In genomic region chr3L:9451522-9452118, dm6 we compare ENCODE assay signal across 1 fruit fly cellular context.
TF ChIP-seq lines count a peak whose summit lies in the region.

Gene CG3448 (minus strand): TSS chr3L:9451572.
Gene ghi (plus strand): TSS chr3L:9451876.

TF ChIP-seq in whole organism, embryonic, 481 proteins besides CTCF, POLR2A, EP300 and RAD21 (continued from another document and continues in another):
- TF ChIP-seq Bgb (GFP tag; IDR thresholded peaks at IDR 0.05; lab: Robert Waterston, UW; ENCODE audit: partially characterized antibody) (peak; percentile 75), Ptx1 (GFP tag; IDR thresholded peaks at IDR 0.05; lab: Robert Waterston, UW) (peak; percentile 58), Asciz (GFP tag; optimal IDR thresholded peaks at IDR 0.05; lab: Kevin White, UChicago) (peak; percentile 18), inv (GFP tag; IDR thresholded peaks at IDR 0.05; lab: Robert Waterston, UW; ENCODE audit: partially characterized antibody) (peak; percentile 48; the same call in 1 of the 2 replicates), CG4730 (GFP tag; IDR thresholded peaks at IDR 0.05; lab: Robert Waterston, UW) (0 out of 2 replicates have a peak, but pooled peaks have one; percentile 41), CG14050 (GFP tag; IDR thresholded peaks at IDR 0.05; lab: Robert Waterston, UW) (no peak), TFAM (GFP tag; optimal IDR thresholded peaks at IDR 0.05; lab: Kevin White, UChicago) (no peak), ATbp (GFP tag; optimal IDR thresholded peaks at IDR 0.05; lab: Kevin White, UChicago) (no peak), gcm (GFP tag; optimal IDR thresholded peaks at IDR 0.05; lab: Kevin White, UChicago) (peak; percentile 62), Trl (optimal IDR thresholded peaks at IDR 0.05; lab: Kevin White, UChicago) (no peak), Trl (GFP tag; optimal IDR thresholded peaks at IDR 0.05; lab: Kevin White, UChicago) (peak; percentile 69), CoRest (tag; optimal IDR thresholded peaks at IDR 0.05; lab: Kevin White, UChicago) (peak; percentile 54), CG9932 (GFP tag; IDR thresholded peaks at IDR 0.05; lab: Robert Waterston, UW) (peak; percentile 61), CG13424 (tag; optimal IDR thresholded peaks at IDR 0.05; lab: Kevin White, UChicago) (peak; percentile 61), az2 (GFP tag; optimal IDR thresholded peaks at IDR 0.05; lab: Kevin White, UChicago) (peak; percentile 3), CG1024 (GFP tag; IDR thresholded peaks at IDR 0.05; lab: Robert Waterston, UW) (no peak), Six4 (GFP tag; optimal IDR thresholded peaks at IDR 0.05; lab: Kevin White, UChicago) (peak; percentile 24), CG9817 (tag; optimal IDR thresholded peaks at IDR 0.05; lab: Kevin White, UChicago) (peak; percentile 73), CG1233 (GFP tag; optimal IDR thresholded peaks at IDR 0.05; lab: Kevin White, UChicago) (peak; percentile 69), Dek (tag; optimal IDR thresholded peaks at IDR 0.05; lab: Kevin White, UChicago) (peak; percentile 18), otp (GFP tag; IDR thresholded peaks at IDR 0.05; lab: Robert Waterston, UW) (no peak), seq (GFP tag; IDR thresholded peaks at IDR 0.05; lab: Robert Waterston, UW) (no peak), CG15011 (GFP tag; optimal IDR thresholded peaks at IDR 0.05; lab: Kevin White, UChicago) (peak; percentile 51), ac (GFP tag; optimal IDR thresholded peaks at IDR 0.05; lab: Kevin White, UChicago) (no peak), ap (GFP tag; IDR thresholded peaks at IDR 0.05; lab: Robert Waterston, UW) (no peak), CG18764 (GFP tag; optimal IDR thresholded peaks at IDR 0.05; lab: Kevin White, UChicago) (peak; percentile 61), HLH4C (GFP tag; IDR thresholded peaks at IDR 0.05; lab: Robert Waterston, UW; ENCODE audit: partially characterized antibody) (peak; percentile 84), pnt (GFP tag; optimal IDR thresholded peaks at IDR 0.05; lab: Kevin White, UChicago) (peak; percentile 29), Eip74EF (GFP tag; optimal IDR thresholded peaks at IDR 0.05; lab: Kevin White, UChicago) (peak; percentile 1 to 54), Rx (GFP tag; IDR thresholded peaks at IDR 0.05; lab: Robert Waterston, UW) (peak; percentile 22; the same call in 1 of the 2 replicates), CG10147 (GFP tag; optimal IDR thresholded peaks at IDR 0.05; lab: Kevin White, UChicago) (peak; percentile 68), nau (GFP tag; optimal IDR thresholded peaks at IDR 0.05; lab: Kevin White, UChicago) (no peak), sug (tag; optimal IDR thresholded peaks at IDR 0.05; lab: Kevin White, UChicago) (peak; percentile 23), eve (GFP tag; optimal IDR thresholded peaks at IDR 0.05; lab: Kevin White, UChicago) (no peak), Xrp1 (GFP tag; IDR thresholded peaks at IDR 0.05; lab: Robert Waterston, UW) (peak; percentile 76), gfzf (GFP tag; optimal IDR thresholded peaks at IDR 0.05; lab: Kevin White, UChicago) (peak; percentile 1), scrt (GFP tag; optimal IDR thresholded peaks at IDR 0.05; lab: Kevin White, UChicago) (peak; percentile 91), CG7839 (tag; optimal IDR thresholded peaks at IDR 0.05; lab: Kevin White, UChicago) (peak; percentile 69), lbe (GFP tag; optimal IDR thresholded peaks at IDR 0.05; lab: Kevin White, UChicago) (peak; percentile 79), CG1647 (GFP tag; optimal IDR thresholded peaks at IDR 0.05; lab: Kevin White, UChicago) (no peak), tup (GFP tag; optimal IDR thresholded peaks at IDR 0.05; lab: Kevin White, UChicago) (no peak), CG15696 (tag; optimal IDR thresholded peaks at IDR 0.05; lab: Kevin White, UChicago) (peak; percentile 74), CG14014 (GFP tag; IDR thresholded peaks at IDR 0.05; lab: Robert Waterston, UW) (no peak), Xbp1 (GFP tag; optimal IDR thresholded peaks at IDR 0.05; lab: Kevin White, UChicago) (peak; percentile 42), Mes4 (GFP tag; optimal IDR thresholded peaks at IDR 0.05; lab: Kevin White, UChicago) (no peak), CG17328 (GFP tag; IDR thresholded peaks at IDR 0.05; lab: Robert Waterston, UW) (0 out of 2 replicates have a peak, but pooled peaks have one; percentile 13), HmgZ (tag; optimal IDR thresholded peaks at IDR 0.05; lab: Kevin White, UChicago) (peak; percentile 74), CG4707 (GFP tag; optimal IDR thresholded peaks at IDR 0.05; lab: Kevin White, UChicago) (no peak), CG7271 (tag; optimal IDR thresholded peaks at IDR 0.05; lab: Kevin White, UChicago) (peak; percentile 36), toy (GFP tag; IDR thresholded peaks at IDR 0.05; lab: Robert Waterston, UW) (no peak), lilli (GFP tag; optimal IDR thresholded peaks at IDR 0.05; lab: Kevin White, UChicago) (peak; percentile 59), CG17912 (GFP tag; optimal IDR thresholded peaks at IDR 0.05; lab: Kevin White, UChicago) (peak; percentile 6), CG14667 (GFP tag; IDR thresholded peaks at IDR 0.05; lab: Robert Waterston, UW) (no peak), CG7372 (GFP tag; IDR thresholded peaks at IDR 0.05; lab: Robert Waterston, UW) (peak; percentile 68), jing (GFP tag; optimal IDR thresholded peaks at IDR 0.05; lab: Kevin White, UChicago) (no peak), dmrt11E (tag; optimal IDR thresholded peaks at IDR 0.05; lab: Kevin White, UChicago) (peak; percentile 11), danr (GFP tag; IDR thresholded peaks at IDR 0.05; lab: Robert Waterston, UW) (0 out of 2 replicates have a peak, but pooled peaks have one; percentile 6), Ada2b (GFP tag; IDR thresholded peaks at IDR 0.05; lab: Robert Waterston, UW) (peak; percentile 54; the same call in 1 of the 2 replicates), aop (GFP tag; IDR thresholded peaks at IDR 0.05; lab: Robert Waterston, UW) (no peak), CG11504 (tag; optimal IDR thresholded peaks at IDR 0.05; lab: Kevin White, UChicago) (peak; percentile 71), Sox102F (GFP tag; optimal IDR thresholded peaks at IDR 0.05; lab: Kevin White, UChicago) (peak; percentile 52), disco-r (GFP tag; optimal IDR thresholded peaks at IDR 0.05; lab: Kevin White, UChicago) (no peak), CG17359 (tag; optimal IDR thresholded peaks at IDR 0.05; lab: Kevin White, UChicago) (peak; percentile 73), phol (tag; optimal IDR thresholded peaks at IDR 0.05; lab: Kevin White, UChicago) (peak; percentile 87), B-H2 (GFP tag; optimal IDR thresholded peaks at IDR 0.05; lab: Kevin White, UChicago) (peak; percentile 45), dm (GFP tag; optimal IDR thresholded peaks at IDR 0.05; lab: Kevin White, UChicago) (peak; percentile 15), pho (GFP tag; optimal IDR thresholded peaks at IDR 0.05; lab: Kevin White, UChicago) (peak; percentile 28), Dip2 (GFP tag; IDR thresholded peaks at IDR 0.05; lab: Robert Waterston, UW) (no peak), CG17361 (GFP tag; IDR thresholded peaks at IDR 0.05; lab: Robert Waterston, UW) (peak; percentile 73), Sin3A (optimal IDR thresholded peaks at IDR 0.05; lab: Kevin White, UChicago) (no peak), CG31365 (tag; optimal IDR thresholded peaks at IDR 0.05; lab: Kevin White, UChicago) (no peak), ind (GFP tag; optimal IDR thresholded peaks at IDR 0.05; lab: Kevin White, UChicago) (peak; percentile 73), tgo (GFP tag; IDR thresholded peaks at IDR 0.05; lab: Robert Waterston, UW) (no peak), ato (GFP tag; IDR thresholded peaks at IDR 0.05; lab: Robert Waterston, UW; ENCODE audit: partially characterized antibody) (no peak), Dref (GFP tag; IDR thresholded peaks at IDR 0.05; lab: Robert Waterston, UW) (peak; percentile 83), CG17829 (tag; optimal IDR thresholded peaks at IDR 0.05; lab: Kevin White, UChicago) (peak; percentile 61), odd (GFP tag; optimal IDR thresholded peaks at IDR 0.05; lab: Kevin White, UChicago) (no peak), CG3847 (GFP tag; IDR thresholded peaks at IDR 0.05; lab: Robert Waterston, UW) (peak; percentile 49; the same call in 1 of the 2 replicates), CG31224 (GFP tag; IDR thresholded peaks at IDR 0.05; lab: Robert Waterston, UW) (peak; percentile 40), lmd (GFP tag; IDR thresholded peaks at IDR 0.05; lab: Robert Waterston, UW) (peak; percentile 73), Aef1 (GFP tag; IDR thresholded peaks at IDR 0.05; lab: Robert Waterston, UW) (peak; percentile 58), Lhr (GFP tag; optimal IDR thresholded peaks at IDR 0.05; lab: Kevin White, UChicago) (peak; percentile 13), row (GFP tag; IDR thresholded peaks at IDR 0.05; lab: Robert Waterston, UW) (peak; percentile 57; the same call in 2 of the 3 replicates), HHEX (GFP tag; optimal IDR thresholded peaks at IDR 0.05; lab: Kevin White, UChicago) (peak; percentile 64), CG4854 (GFP tag; optimal IDR thresholded peaks at IDR 0.05; lab: Kevin White, UChicago) (peak; percentile 0), CG14441 (GFP tag; IDR thresholded peaks at IDR 0.05; lab: Robert Waterston, UW) (peak; percentile 40; the same call in 1 of the 2 replicates), B-H1 (GFP tag; IDR thresholded peaks at IDR 0.05; lab: Robert Waterston, UW) (peak; percentile 13; the same call in 1 of the 3 replicates), CG8388 (GFP tag; optimal IDR thresholded peaks at IDR 0.05; lab: Kevin White, UChicago) (peak; percentile 51), Camta (GFP tag; optimal IDR thresholded peaks at IDR 0.05; lab: Kevin White, UChicago) (peak; percentile 17), pzg (GFP tag; optimal IDR thresholded peaks at IDR 0.05; lab: Kevin White, UChicago) (peak; percentile 69), chn (GFP tag; optimal IDR thresholded peaks at IDR 0.05; lab: Kevin White, UChicago) (peak; percentile 24), twi (tag; optimal IDR thresholded peaks at IDR 0.05; lab: Kevin White, UChicago) (peak; percentile 13), cas (GFP tag; IDR thresholded peaks at IDR 0.05; lab: Robert Waterston, UW) (no peak), mirr (GFP tag; optimal IDR thresholded peaks at IDR 0.05; lab: Kevin White, UChicago) (peak; percentile 59), CG11456 (GFP tag; IDR thresholded peaks at IDR 0.05; lab: Robert Waterston, UW) (peak; percentile 58; the same call in 1 of the 3 replicates), Abd-B (GFP tag; optimal IDR thresholded peaks at IDR 0.05; lab: Kevin White, UChicago) (peak; percentile 73), Nf-YB (GFP tag; optimal IDR thresholded peaks at IDR 0.05; lab: Kevin White, UChicago) (no peak), GATAe (GFP tag; conservative IDR thresholded peaks at IDR 0.05; lab: Robert Waterston, UW) (no peak), Hmx (GFP tag; optimal IDR thresholded peaks at IDR 0.05; lab: Kevin White, UChicago) (no peak), Hr51 (GFP tag; optimal IDR thresholded peaks at IDR 0.05; lab: Kevin White, UChicago) (peak in 1 of 2 experiments; percentile 47), kni (GFP tag; optimal IDR thresholded peaks at IDR 0.05; lab: Kevin White, UChicago) (peak; percentile 75), CG1832 (GFP tag; optimal IDR thresholded peaks at IDR 0.05; lab: Kevin White, UChicago) (no peak), gce (GFP tag; IDR thresholded peaks at IDR 0.05; lab: Robert Waterston, UW) (no peak), CG34224 (GFP tag; IDR thresholded peaks at IDR 0.05; lab: Robert Waterston, UW; ENCODE audit: partially characterized antibody) (peak; percentile 74), CG17186 (GFP tag; optimal IDR thresholded peaks at IDR 0.05; lab: Kevin White, UChicago) (peak; percentile 22), wek (GFP tag; optimal IDR thresholded peaks at IDR 0.05; lab: Kevin White, UChicago) (peak; percentile 6), dpn (GFP tag; optimal IDR thresholded peaks at IDR 0.05; lab: Kevin White, UChicago) (peak; percentile 56 to 63), CG13624 (GFP tag; optimal IDR thresholded peaks at IDR 0.05; lab: Kevin White, UChicago) (peak; percentile 37), emc (GFP tag; optimal IDR thresholded peaks at IDR 0.05; lab: Kevin White, UChicago) (no peak), CG8359 (GFP tag; optimal IDR thresholded peaks at IDR 0.05; lab: Kevin White, UChicago; ENCODE audit: borderline replicate concordance) (no peak), CG2202 (tag; optimal IDR thresholded peaks at IDR 0.05; lab: Kevin White, UChicago) (no peak), Nf-YC (tag; optimal IDR thresholded peaks at IDR 0.05; lab: Kevin White, UChicago) (peak; percentile 77), peb (GFP tag; IDR thresholded peaks at IDR 0.05; lab: Robert Waterston, UW) (0 out of 2 replicates have a peak, but pooled peaks have one; percentile 40), ems (GFP tag; optimal IDR thresholded peaks at IDR 0.05; lab: Kevin White, UChicago) (peak; percentile 52), knrl (GFP tag; IDR thresholded peaks at IDR 0.05; lab: Robert Waterston, UW; ENCODE audit: partially characterized antibody) (peak; percentile 55; the same call in 2 of the 3 replicates), Vsx1 (GFP tag; optimal IDR thresholded peaks at IDR 0.05; lab: Kevin White, UChicago) (peak; percentile 87), chm (GFP tag; IDR thresholded peaks at IDR 0.05; lab: Robert Waterston, UW) (0 out of 2 replicates have a peak, but pooled peaks have one; percentile 30), CG13123 (GFP tag; optimal IDR thresholded peaks at IDR 0.05; lab: Kevin White, UChicago) (no peak), onecut (GFP tag; IDR thresholded peaks at IDR 0.05; lab: Robert Waterston, UW) (peak; percentile 54), CHES-1-like (GFP tag; optimal IDR thresholded peaks at IDR 0.05; lab: Kevin White, UChicago) (peak; percentile 28), Max (GFP tag; optimal IDR thresholded peaks at IDR 0.05; lab: Kevin White, UChicago) (peak; percentile 68), CG6272 (GFP tag; IDR thresholded peaks at IDR 0.05; lab: Robert Waterston, UW) (peak; percentile 60; the same call in 1 of the 2 replicates), CG2120 (GFP tag; optimal IDR thresholded peaks at IDR 0.05; lab: Kevin White, UChicago) (peak; percentile 70), ERR (GFP tag; optimal IDR thresholded peaks at IDR 0.05; lab: Kevin White, UChicago) (no peak), CG1603 (tag; optimal IDR thresholded peaks at IDR 0.05; lab: Kevin White, UChicago) (peak; percentile 70), zen (tag; optimal IDR thresholded peaks at IDR 0.05; lab: Kevin White, UChicago) (peak; percentile 73), HmgD (GFP tag; optimal IDR thresholded peaks at IDR 0.05; lab: Kevin White, UChicago) (no peak), CG1792 (GFP tag; optimal IDR thresholded peaks at IDR 0.05; lab: Kevin White, UChicago) (no peak), repo (GFP tag; optimal IDR thresholded peaks at IDR 0.05; lab: Kevin White, UChicago) (no peak)
